Worm (Caenorhabditis elegans) whole organism, dauer: Measurements from ENCODE around the gene srx-133.

ENCODE experiments used
- unc-62 ChIP-seq: sonication (generic microtip); optimal IDR thresholded peaks from 2 replicates; lab custom pipeline; 2017; ENCODE audit warnings: missing biosample characterization, missing genetic modification reagents, missing genetic modification characterization

Gene srx-133

DNA sequence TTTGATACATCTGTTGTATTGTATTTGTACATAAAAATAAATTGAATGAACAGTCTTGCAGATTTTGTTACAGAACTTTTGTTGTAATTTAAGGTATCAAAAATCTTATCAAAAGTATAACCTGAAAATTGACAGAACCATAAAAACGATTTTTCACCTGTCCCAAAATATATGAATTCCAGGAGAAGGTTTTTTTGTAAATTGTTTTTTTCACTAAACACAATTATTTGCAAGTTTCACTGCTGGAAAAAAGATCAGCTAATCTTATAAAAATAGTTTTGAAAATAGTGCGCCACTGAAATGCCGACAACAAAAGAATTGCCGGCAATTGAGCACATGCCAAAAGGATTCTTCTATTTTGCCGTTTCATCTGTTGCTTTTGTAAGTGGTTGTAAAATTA is 5.3 kb upstream of the srx-133 start, which contains the start of gene srx-130:
TSS of gene srx-130 (plus strand) at position 301 of the 400 bp plus-strand sequence.
- TF ChIP-seq unc-62, result no peak

ce11 chrV:13845136-13845535 is 3.3 kb upstream of the srx-133 start, which contains the start of gene srx-131:
Gene srx-131, plus strand, starts transcription at chrV:13845436.
- no peak for TF ChIP-seq unc-62

ce11 chrV:13850170-13850569 is 1.7 kb downstream of the srx-133 start, which contains the start of gene hpx-2:
Gene hpx-2, plus strand, starts transcription at chrV:13850470.
- no peak for TF ChIP-seq unc-62

ce11 chrV:13854306-13854705 is 5.8 kb downstream of the srx-133 start, which contains the start of gene ttr-21:
Gene ttr-21, minus strand, starts transcription at chrV:13854405.
- TF ChIP-seq unc-62, result no peak

DNA sequence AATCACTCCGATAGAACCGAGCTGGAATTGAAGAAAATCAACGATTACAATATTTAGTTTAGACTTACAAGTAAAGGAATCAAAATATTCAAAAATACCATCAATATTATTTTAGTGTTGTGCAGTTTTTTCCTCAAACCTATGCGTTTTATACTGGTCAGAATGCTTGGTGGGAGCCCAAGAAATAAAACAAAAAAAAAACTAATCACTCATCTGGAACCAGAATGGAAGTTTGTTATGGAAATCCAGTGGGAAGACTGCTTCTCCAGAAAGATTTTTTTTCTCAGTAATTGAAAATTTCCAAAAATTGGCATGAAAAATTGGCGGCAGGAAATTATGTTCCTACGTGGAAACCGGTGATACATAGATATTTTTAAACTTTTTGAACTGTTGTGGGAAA is 7.9 kb downstream of the srx-133 start, which contains the start of gene srx-134:
TSS of gene srx-134 (minus strand) at position 101 of the 400 bp plus-strand sequence.
- TF ChIP-seq unc-62, result no peak

DNA sequence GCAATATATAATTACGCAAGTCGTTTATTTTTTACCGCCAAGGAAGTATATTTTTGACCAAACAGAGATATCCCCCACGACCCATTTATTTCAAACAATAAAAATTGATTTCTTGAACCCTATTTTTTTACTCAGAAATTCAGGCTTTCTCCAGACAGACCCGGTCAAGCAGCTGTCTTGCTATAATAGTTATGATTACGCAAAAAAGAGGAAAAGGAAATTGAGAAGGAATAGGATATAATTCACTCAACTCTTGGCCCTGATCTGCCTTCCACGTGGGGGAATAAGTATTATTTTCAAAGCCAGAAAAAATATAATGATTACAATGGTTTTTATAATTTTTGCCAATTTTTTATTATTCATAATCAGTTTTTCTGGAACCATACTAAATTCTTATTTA is 8.7 kb downstream of the srx-133 start, which contains the start of gene srx-136:
TSS of gene srx-136 (plus strand) at position 301 of the 400 bp plus-strand sequence.
- TF ChIP-seq unc-62, result no peak

- no peak for TF ChIP-seq unc-62
These were observed 10.4 kb downstream of the srx-133 start, which contains the start of gene srx-135 for ce11 chrV:13858906-13859305. Gene srx-135, plus strand, starts transcription at chrV:13859206.

DNA sequence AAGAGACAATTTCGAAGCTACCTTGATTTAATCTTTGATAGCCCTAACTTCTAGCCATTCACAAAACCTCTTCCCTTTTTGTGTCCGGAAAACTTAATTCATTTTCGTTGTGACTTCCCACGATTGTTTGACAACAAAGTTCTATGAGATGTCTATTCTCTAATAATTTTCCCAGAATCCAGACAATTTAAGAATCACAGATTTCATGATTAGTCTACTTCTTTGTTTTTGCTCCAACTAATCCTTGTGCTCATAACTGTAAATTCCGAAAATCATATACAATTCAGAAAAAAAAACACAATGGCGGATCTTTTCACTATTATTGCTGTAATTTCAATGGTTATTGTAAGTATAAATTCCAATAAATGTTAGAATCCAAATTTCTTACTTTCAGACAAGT is 14.0 kb downstream of the srx-133 start, which contains the start of gene srx-137:
TSS of gene srx-137 (plus strand) at position 301 of the 400 bp plus-strand sequence.
- no peak for TF ChIP-seq unc-62

- no peak for TF ChIP-seq unc-62
These were observed 15.2 kb downstream of the srx-133 start for ce11 chrV:13863700-13864099.

- no peak for TF ChIP-seq unc-62
These were observed 17.9 kb downstream of the srx-133 start, which contains the start of gene nhr-175 for ce11 chrV:13866353-13866752. Gene nhr-175, plus strand, starts transcription at chrV:13866691.

DNA sequence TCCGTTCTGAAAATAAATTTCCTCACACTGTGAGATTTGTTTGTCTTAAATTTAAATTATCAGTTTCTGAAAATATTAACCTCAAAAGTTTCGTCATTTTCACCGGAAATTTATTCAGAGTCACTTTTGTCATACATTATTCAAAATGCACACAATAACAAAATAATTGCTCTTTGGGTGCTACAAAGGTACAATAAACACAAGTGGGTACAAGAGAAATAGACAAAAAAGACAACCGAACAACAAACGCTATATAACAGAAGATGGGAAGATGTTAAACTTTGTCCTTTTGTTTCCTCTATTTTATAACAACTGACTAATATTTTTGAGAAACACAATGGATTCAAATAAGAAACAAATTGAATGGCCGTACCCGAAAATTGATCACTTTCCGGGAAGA is 21.1 kb downstream of the srx-133 start:
- no peak for TF ChIP-seq unc-62

ce11 chrV:13872895-13873294 is 24.4 kb downstream of the srx-133 start, which contains the start of gene cpt-5:
Gene cpt-5, plus strand, starts transcription at chrV:13873195.
- TF ChIP-seq unc-62, result no peak

DNA sequence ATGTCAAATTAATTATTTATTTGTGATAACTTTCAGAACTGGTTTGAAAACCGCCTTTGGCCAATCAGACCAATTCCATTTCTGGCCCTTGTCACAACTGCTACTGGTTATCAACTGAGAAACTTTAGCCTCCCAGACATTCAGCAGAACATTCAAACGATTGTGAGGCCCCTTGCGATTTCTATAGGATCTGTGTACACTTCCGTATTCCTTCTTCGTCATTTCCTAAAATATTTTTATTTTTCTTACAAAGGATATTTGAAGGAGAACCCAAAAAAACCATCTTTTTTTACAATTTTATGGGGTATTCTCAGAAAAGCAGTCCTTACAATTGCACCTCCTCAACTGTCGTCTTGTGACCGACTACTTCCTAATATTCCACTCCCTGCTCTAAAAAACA is 24.8 kb downstream of the srx-133 start:
- TF ChIP-seq unc-62, result no peak

- TF ChIP-seq unc-62, result no peak
These were observed 28.1 kb downstream of the srx-133 start, which contains the start of gene T22G5.1 for ce11 chrV:13876529-13876928. Gene T22G5.1, plus strand, starts transcription at chrV:13876829.

DNA sequence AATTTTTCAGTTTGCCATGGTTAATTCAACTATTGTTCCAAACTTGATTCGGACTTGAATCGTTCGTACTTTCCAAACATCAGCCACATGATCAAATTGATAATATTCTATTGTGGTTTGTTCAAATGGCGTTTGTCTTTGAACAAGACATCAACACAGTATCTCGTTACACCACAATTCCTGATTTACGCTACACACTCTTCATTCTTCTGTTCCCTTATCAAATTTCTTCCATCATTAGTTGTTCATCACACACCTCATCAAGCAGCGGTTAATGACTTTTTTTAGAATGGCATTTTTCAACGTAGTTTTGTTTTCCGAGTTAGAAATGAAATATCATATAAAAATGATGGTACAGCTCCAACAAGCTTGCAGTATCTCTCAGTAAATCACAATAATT is 29.7 kb downstream of the srx-133 start:
- no peak for TF ChIP-seq unc-62

- TF ChIP-seq unc-62, result no peak
These were observed 30.8 kb downstream of the srx-133 start, which contains the start of gene lbp-7 for ce11 chrV:13879241-13879640. Gene lbp-7, plus strand, starts transcription at chrV:13879552.

- TF ChIP-seq unc-62, result no peak
These were observed 31.7 kb downstream of the srx-133 start for ce11 chrV:13880163-13880562.

DNA sequence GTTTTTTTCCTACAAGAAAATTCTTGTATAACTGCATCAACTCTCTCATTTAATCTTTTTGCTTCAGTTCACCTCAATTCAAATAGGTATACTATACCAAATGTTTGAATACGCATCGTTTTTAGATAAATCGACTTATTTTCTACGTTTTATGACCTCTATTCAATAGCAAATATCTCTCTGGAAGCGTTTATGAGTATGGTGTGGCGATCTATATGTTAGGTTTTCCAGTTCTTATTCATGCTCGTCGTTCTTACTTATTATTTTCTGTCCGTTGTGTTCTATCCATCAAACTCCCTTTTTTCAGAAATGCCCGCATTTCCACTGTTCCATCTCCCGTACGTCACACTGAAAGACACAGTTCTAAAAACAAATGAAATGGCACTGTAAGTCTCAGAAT is 32.1 kb downstream of the srx-133 start, which contains the start of gene T22G5.3:
TSS of gene T22G5.3 (plus strand) at position 301 of the 400 bp plus-strand sequence.
- no peak for TF ChIP-seq unc-62
